Fruit fly (Drosophila melanogaster) whole organism, wandering third instar larva: Measurements from ENCODE around the gene MtnD.

Source experiments
- CG32264 ChIP-seq: fragments of 200-800 bp; sonication (Bioruptor generic); optimal IDR thresholded peaks from 2 replicates; lab custom pipeline; 2016; ENCODE audit warnings: missing biosample characterization, missing genetic modification characterization
- CG9705 ChIP-seq: fragments of 200-800 bp; sonication (Bioruptor generic); optimal IDR thresholded peaks from 2 replicates; lab custom pipeline; 2018; ENCODE audit warnings: missing biosample characterization, mild to moderate bottlenecking, missing genetic modification characterization
- CrebA ChIP-seq: fragments of 200-800 bp; sonication (Bioruptor generic); optimal IDR thresholded peaks from 2 replicates; lab custom pipeline; 2016; ENCODE audit warnings: missing biosample characterization, mild to moderate bottlenecking, missing genetic modification characterization, borderline replicate concordance
- Dfd ChIP-seq: fragments of >200 bp; optimal IDR thresholded peaks from 2 replicates; lab custom pipeline; 2017; ENCODE audit warnings: missing biosample characterization, missing genetic modification characterization
- Dif ChIP-seq: fragments of 200-275, 200-300 bp; sonication (Bioruptor generic); optimal IDR thresholded peaks from 2 replicates; lab custom pipeline; 2018; ENCODE audit warnings: missing biosample characterization, missing genetic modification characterization; ENCODE audit not compliant: partially characterized antibody
- GATAd ChIP-seq: sonication (Bioruptor generic); optimal IDR thresholded peaks from 2 replicates; lab custom pipeline; 2016; ENCODE audit warnings: missing biosample characterization, missing genetic modification characterization
- HLH106 ChIP-seq: fragments of 200-800 bp; optimal IDR thresholded peaks from 3 replicates; lab custom pipeline; 2019; ENCODE audit warnings: missing biosample characterization, mild to moderate bottlenecking, missing genetic modification characterization, moderate library complexity
- Hnf4 ChIP-seq: fragments of 200-800 bp; sonication (Bioruptor generic); optimal IDR thresholded peaks from 2 replicates; lab custom pipeline; 2016; ENCODE audit warnings: missing biosample characterization, mild to moderate bottlenecking, missing genetic modification characterization
- Hr78 ChIP-seq: fragments of >200 bp; optimal IDR thresholded peaks from 2 replicates; lab custom pipeline; 2017; ENCODE audit warnings: missing biosample characterization, missing genetic modification characterization
- Hr83 ChIP-seq: fragments of 200-300 bp; sonication (Bioruptor generic); optimal IDR thresholded peaks from 2 replicates; lab custom pipeline; 2016; ENCODE audit warnings: missing biosample characterization, mild to moderate bottlenecking, missing genetic modification characterization, moderate library complexity; ENCODE audit not compliant: poor library complexity, severe bottlenecking
- Jra ChIP-seq: sonication (Bioruptor generic); optimal IDR thresholded peaks from 2 replicates; lab custom pipeline; 2016; ENCODE audit warnings: missing biosample characterization, missing genetic modification characterization
- Mio ChIP-seq: sonication (Bioruptor generic); optimal IDR thresholded peaks from 2 replicates; lab custom pipeline; 2016; ENCODE audit warnings: missing biosample characterization, missing genetic modification characterization
- Myc ChIP-seq: fragments of >200 bp; optimal IDR thresholded peaks from 2 replicates; lab custom pipeline; 2017
- N ChIP-seq: fragments of >200 bp; optimal IDR thresholded peaks from 2 replicates; lab custom pipeline; 2018; ENCODE audit warnings: missing biosample characterization, missing external identifiers, missing genetic modification characterization
- OdsH ChIP-seq: fragments of 200-800 bp; sonication (Bioruptor generic); optimal IDR thresholded peaks from 2 replicates; lab custom pipeline; 2016; ENCODE audit warnings: missing biosample characterization, mild to moderate bottlenecking, missing genetic modification characterization
- Rel ChIP-seq, 2 experiments: fragments of 200-800 bp; sonication (Bioruptor generic) in 1 of 2; optimal IDR thresholded peaks; 2 replicates in 1 of 2; 3 replicates in 1 of 2; lab custom pipeline; 2016 to 2019; ENCODE audit warnings: mild to moderate bottlenecking in 2 of 2, missing biosample characterization in 2 of 2, missing genetic modification characterization in 2 of 2, moderate library complexity in 1 of 2
- Sp1 ChIP-seq: fragments of 200-800 bp; sonication (Bioruptor generic); optimal IDR thresholded peaks from 3 replicates; lab custom pipeline; 2019; ENCODE audit warnings: missing biosample characterization, mild to moderate bottlenecking, missing genetic modification characterization, moderate library complexity
- Vsx2 ChIP-seq: fragments of 200-300, 225-300 bp; sonication (Bioruptor generic); optimal IDR thresholded peaks from 2 replicates; lab custom pipeline; 2018; ENCODE audit warnings: missing biosample characterization, missing genetic modification characterization; ENCODE audit not compliant: partially characterized antibody
- br ChIP-seq: fragments of 200-800 bp; sonication (Bioruptor generic); optimal IDR thresholded peaks from 2 replicates; lab custom pipeline; 2016; ENCODE audit warnings: missing biosample characterization, missing genetic modification characterization
- brk ChIP-seq: fragments of 200-800 bp; sonication (Bioruptor generic); optimal IDR thresholded peaks from 2 replicates; lab custom pipeline; 2016; ENCODE audit warnings: missing biosample characterization, mild to moderate bottlenecking, missing genetic modification characterization
- dl ChIP-seq, 2 experiments: fragments of 175-275, 200-275 bp in 1 of 2; fragments of 200-275 bp in 1 of 2; sonication (Bioruptor generic); optimal IDR thresholded peaks; lab custom pipeline; 2018; ENCODE audit warnings: mild to moderate bottlenecking in 2 of 2, missing biosample characterization in 2 of 2, missing genetic modification characterization in 2 of 2, moderate library complexity in 2 of 2; ENCODE audit not compliant: partially characterized antibody in 2 of 2, insufficient read depth in 1 of 2
- dmrt93B ChIP-seq: fragments of 200-800 bp; sonication (Bioruptor generic); optimal IDR thresholded peaks from 2 replicates; lab custom pipeline; 2018; ENCODE audit warnings: missing biosample characterization, mild to moderate bottlenecking, missing genetic modification characterization
- dsf ChIP-seq: sonication (Bioruptor generic); optimal IDR thresholded peaks from 2 replicates; lab custom pipeline; 2016; ENCODE audit warnings: missing biosample characterization, missing genetic modification characterization, borderline replicate concordance
- ey ChIP-seq: fragments of 200-800 bp; sonication (Bioruptor generic); optimal IDR thresholded peaks from 2 replicates; lab custom pipeline; 2016; ENCODE audit warnings: missing biosample characterization, missing genetic modification characterization
- foxo ChIP-seq, 2 experiments: fragments of 200-800 bp; sonication (Bioruptor generic); optimal IDR thresholded peaks; 2 replicates in 1 of 2; 3 replicates in 1 of 2; lab custom pipeline; 2016 to 2017; ENCODE audit warnings: missing biosample characterization in 2 of 2, missing genetic modification characterization in 2 of 2
- fru ChIP-seq: fragments of 200-800 bp; sonication (Bioruptor generic); optimal IDR thresholded peaks from 3 replicates; lab custom pipeline; 2016; ENCODE audit warnings: missing biosample characterization, mild to moderate bottlenecking, missing genetic modification characterization
- h ChIP-seq: fragments of 200-800 bp; sonication (Bioruptor generic); optimal IDR thresholded peaks from 3 replicates; lab custom pipeline; 2016; ENCODE audit warnings: missing biosample characterization, mild to moderate bottlenecking, missing genetic modification characterization
- jim ChIP-seq: fragments of 175-275, 200-325 bp; sonication (Bioruptor generic); optimal IDR thresholded peaks from 2 replicates; lab custom pipeline; 2016; ENCODE audit warnings: missing biosample characterization, mild to moderate bottlenecking, missing genetic modification characterization
- lola ChIP-seq: fragments of >200 bp; optimal IDR thresholded peaks from 2 replicates; lab custom pipeline; 2017; ENCODE audit warnings: missing biosample characterization, missing genetic modification characterization
- pan ChIP-seq: fragments of >200 bp; optimal IDR thresholded peaks from 2 replicates; lab custom pipeline; 2017
- psq ChIP-seq: fragments of 200-800 bp; sonication (Bioruptor generic); optimal IDR thresholded peaks from 3 replicates; lab custom pipeline; 2017; ENCODE audit warnings: missing biosample characterization, mild to moderate bottlenecking, missing genetic modification characterization, moderate library complexity
- rgr ChIP-seq: fragments of 200-800 bp; sonication (Bioruptor generic); optimal IDR thresholded peaks from 3 replicates; lab custom pipeline; 2016; ENCODE audit warnings: missing biosample characterization, mild to moderate bottlenecking, missing genetic modification characterization
- sage ChIP-seq: fragments of 200-800 bp; sonication (Bioruptor generic); optimal IDR thresholded peaks from 2 replicates; lab custom pipeline; 2016; ENCODE audit warnings: missing biosample characterization, mild to moderate bottlenecking, missing genetic modification characterization
- sv ChIP-seq: fragments of 200-800 bp; sonication (Bioruptor generic); optimal IDR thresholded peaks from 3 replicates; lab custom pipeline; 2016; ENCODE audit warnings: missing biosample characterization, missing genetic modification characterization
- tai ChIP-seq: sonication (Bioruptor generic); optimal IDR thresholded peaks from 2 replicates; lab custom pipeline; 2016; ENCODE audit warnings: missing biosample characterization, missing genetic modification characterization
- woc ChIP-seq: sonication (Bioruptor generic); optimal IDR thresholded peaks from 2 replicates; lab custom pipeline; 2016; ENCODE audit warnings: missing biosample characterization, mild to moderate bottlenecking, missing genetic modification characterization

MtnD gene

dm6 chr3R:20504488-20504887 is 30.3 kb upstream of the MtnD start, which contains the start of gene Or92a:
Gene Or92a, plus strand, starts transcription at chr3R:20504788.
- no peak for TF ChIP-seq Rel (GFP tag; optimal IDR thresholded peaks at IDR 0.05; lab: Kevin White, UChicago)
- TF ChIP-seq Rel (tag; optimal IDR thresholded peaks at IDR 0.05; lab: Kevin White, UChicago) = no peak
- TF ChIP-seq Jra (GFP tag; lab: Kevin White, UChicago) = no peak
- no peak for TF ChIP-seq Mio (GFP tag; lab: Kevin White, UChicago)
- no peak for TF ChIP-seq dsf (GFP tag; lab: Kevin White, UChicago)
- TF ChIP-seq Dfd (GFP tag; lab: Kevin White, UChicago) = no peak
- TF ChIP-seq sv (GFP tag; lab: Kevin White, UChicago) = no peak
- TF ChIP-seq HLH106 (tag; lab: Kevin White, UChicago) = no peak
- no peak for TF ChIP-seq rgr (GFP tag; lab: Kevin White, UChicago)
- no peak for TF ChIP-seq dl (GFP tag; optimal IDR thresholded peaks at IDR 0.05; lab: Kevin White, UChicago; ENCODE audit: insufficient read depth in 1 of 2, partially characterized antibody in 2 of 2)
- TF ChIP-seq Hr78 (GFP tag; lab: Kevin White, UChicago) = no peak
- no peak for TF ChIP-seq dmrt93B (GFP tag; lab: Kevin White, UChicago)
- no peak for TF ChIP-seq Dif (GFP tag; lab: Kevin White, UChicago)
- TF ChIP-seq OdsH = no peak
- no peak for TF ChIP-seq fru (GFP tag; lab: Kevin White, UChicago)
- TF ChIP-seq CG32264 (GFP tag; lab: Kevin White, UChicago) = no peak
- no peak for TF ChIP-seq woc (GFP tag; lab: Kevin White, UChicago)

dm6 chr3R:20509377-20509776 is 25.4 kb upstream of the MtnD start:
- TF ChIP-seq rgr (GFP tag; lab: Kevin White, UChicago) = no peak
- TF ChIP-seq CG32264 (GFP tag; lab: Kevin White, UChicago) = no peak
- TF ChIP-seq HLH106 (tag; lab: Kevin White, UChicago) = no peak
- no peak for TF ChIP-seq CG9705 (GFP tag; lab: Kevin White, UChicago)

dm6 chr3R:20512368-20512767 is 22.4 kb upstream of the MtnD start, which contains the start of gene MFS9:
Gene MFS9, minus strand, starts transcription at chr3R:20512468.
- TF ChIP-seq CG9705 (GFP tag; lab: Kevin White, UChicago) = no peak
- no peak for TF ChIP-seq br (GFP tag; lab: Kevin White, UChicago)
- no peak for TF ChIP-seq Myc (lab: Kevin White, UChicago)
- TF ChIP-seq woc (GFP tag; lab: Kevin White, UChicago) = no peak
- TF ChIP-seq CG32264 (GFP tag; lab: Kevin White, UChicago) = no peak
- no peak for TF ChIP-seq N (GFP tag; lab: Kevin White, UChicago)
- no peak for TF ChIP-seq foxo (GFP tag; optimal IDR thresholded peaks at IDR 0.05; lab: Kevin White, UChicago)
- no peak for TF ChIP-seq Dfd (GFP tag; lab: Kevin White, UChicago)
- TF ChIP-seq OdsH = no peak
- TF ChIP-seq fru (GFP tag; lab: Kevin White, UChicago) = no peak
- TF ChIP-seq rgr (GFP tag; lab: Kevin White, UChicago) = no peak
- TF ChIP-seq dmrt93B (GFP tag; lab: Kevin White, UChicago) = no peak
- TF ChIP-seq Mio (GFP tag; lab: Kevin White, UChicago) = no peak
- TF ChIP-seq pan (lab: Kevin White, UChicago) = no peak
- TF ChIP-seq GATAd (GFP tag; lab: Kevin White, UChicago) = no peak
- no peak for TF ChIP-seq CrebA (GFP tag; lab: Kevin White, UChicago)
- TF ChIP-seq sage (GFP tag; lab: Kevin White, UChicago) = no peak

- TF ChIP-seq CrebA (GFP tag; lab: Kevin White, UChicago) (no peak), tai (peak; percentile 43), Hr78 (GFP tag; lab: Kevin White, UChicago) (no peak), Dfd (GFP tag; lab: Kevin White, UChicago) (no peak), br (GFP tag; lab: Kevin White, UChicago) (no peak), Hnf4 (GFP tag; lab: Kevin White, UChicago) (peak; percentile 53), brk (GFP tag; lab: Kevin White, UChicago) (peak; percentile 26), jim (GFP tag; lab: Kevin White, UChicago) (no peak), dmrt93B (GFP tag; lab: Kevin White, UChicago) (no peak), h (GFP tag; lab: Kevin White, UChicago) (no peak), pan (lab: Kevin White, UChicago) (no peak), Hr83 (GFP tag; lab: Kevin White, UChicago) (no peak), Rel (GFP tag; optimal IDR thresholded peaks at IDR 0.05; lab: Kevin White, UChicago) (no peak), Rel (tag; optimal IDR thresholded peaks at IDR 0.05; lab: Kevin White, UChicago) (no peak), Myc (lab: Kevin White, UChicago) (no peak), CG9705 (GFP tag; lab: Kevin White, UChicago) (peak; percentile 32), N (GFP tag; lab: Kevin White, UChicago) (no peak), dsf (GFP tag; lab: Kevin White, UChicago) (peak; percentile 22), OdsH (peak; percentile 33), Jra (GFP tag; lab: Kevin White, UChicago) (no peak), Sp1 (GFP tag; lab: Kevin White, UChicago) (peak; percentile 36), Vsx2 (GFP tag; lab: Kevin White, UChicago) (no peak), rgr (GFP tag; lab: Kevin White, UChicago) (peak; percentile 0), ey (GFP tag; lab: Kevin White, UChicago) (no peak), lola (GFP tag; lab: Kevin White, UChicago) (no peak), psq (GFP tag; lab: Kevin White, UChicago) (no peak)
Measured at dm6 chr3R:20542283-20543144, 7.8 kb downstream of the MtnD start.
